Fruit fly (Drosophila melanogaster): Measurements from ENCODE around the gene CG13671.

dm6 chr3L:8284651-8285050 is 15.2 kb upstream of the CG13671 start:
- TF ChIP-seq CG8478 (optimal IDR thresholded peaks at IDR 0.05), result no peak
- TF ChIP-seq Dll (optimal IDR thresholded peaks at IDR 0.05), result no peak
- TF ChIP-seq pan (optimal IDR thresholded peaks at IDR 0.05), result no peak
- TF ChIP-seq psq (optimal IDR thresholded peaks at IDR 0.05), result no peak

All from whole organism.